Worm (Caenorhabditis elegans) whole organism, L4 larva: ENCODE data around the gene B0410.1.

ENCODE experiments used
- T20F7.1 ChIP-seq: fragments of 200-800 bp; sonication (Bioruptor generic); optimal IDR thresholded peaks from 2 replicates; lab custom pipeline; 2018; ENCODE audit warnings: mild to moderate bottlenecking, missing genetic modification characterization, missing compliant biosample characterization
- ZK337.2 ChIP-seq: fragments of 200-800 bp; sonication (Bioruptor generic); IDR thresholded peaks from 2 replicates; pipeline ENCODE4 v1.3.6; 2022; ENCODE audit warnings: missing genetic modification reagents, missing genetic modification characterization, missing compliant biosample characterization
- arid-1 ChIP-seq: fragments of 200-800 bp; sonication (Bioruptor generic); conservative IDR thresholded peaks from 2 replicates; pipeline ENCODE4 v1.3.6; 2022; ENCODE audit warnings: missing genetic modification reagents, missing genetic modification characterization, missing compliant biosample characterization
- ceh-28 ChIP-seq: fragments of 150-350 bp; optimal IDR thresholded peaks from 2 replicates; lab custom pipeline; 2014; ENCODE audit warnings: missing biosample characterization, missing genetic modification reagents, missing genetic modification characterization
- ceh-44 ChIP-seq: fragments of 200-800 bp; sonication (Bioruptor generic); IDR thresholded peaks from 2 replicates; pipeline ENCODE4 v1.3.6; 2022; ENCODE audit warnings: missing genetic modification reagents, missing genetic modification characterization, missing compliant biosample characterization
- ceh-62 ChIP-seq: sonication (generic microtip); optimal IDR thresholded peaks from 2 replicates; lab custom pipeline; 2017; ENCODE audit warnings: missing biosample characterization, missing genetic modification characterization
- daf-12 ChIP-seq: fragments of 150-350 bp; optimal IDR thresholded peaks from 2 replicates; lab custom pipeline; 2014; ENCODE audit warnings: missing biosample characterization, missing genetic modification reagents, missing genetic modification characterization
- egl-43 ChIP-seq: fragments of 200-800 bp; sonication (Bioruptor generic); IDR thresholded peaks from 2 replicates; pipeline ENCODE4 v1.3.6; 2022; ENCODE audit warnings: missing genetic modification reagents, missing genetic modification characterization, missing compliant biosample characterization
- gei-8 ChIP-seq: fragments of 200-800 bp; sonication (Bioruptor generic); optimal IDR thresholded peaks from 2 replicates; lab custom pipeline; 2018; ENCODE audit warnings: mild to moderate bottlenecking, missing genetic modification characterization, missing compliant biosample characterization
- hif-1 ChIP-seq, 2 experiments: sonication (generic microtip); optimal IDR thresholded peaks; 2 replicates each; lab custom pipeline; 2016 to 2017; ENCODE audit warnings: missing compliant biosample characterization in 2 of 2, missing genetic modification characterization in 2 of 2, missing genetic modification reagents in 2 of 2, missing genotype in 2 of 2, mild to moderate bottlenecking in 1 of 2
- hlh-30 ChIP-seq: sonication (generic microtip); optimal IDR thresholded peaks from 2 replicates; lab custom pipeline; 2017; ENCODE audit warnings: antibody characterized with exemption, mild to moderate bottlenecking, missing genetic modification characterization, missing compliant biosample characterization; ENCODE audit not compliant: insufficient read depth
- lim-7 ChIP-seq: fragments of 200-800 bp; sonication (Bioruptor generic); IDR thresholded peaks from 2 replicates; pipeline ENCODE4 v1.3.6; 2022; ENCODE audit warnings: missing genetic modification characterization, missing compliant biosample characterization
- lin-29 ChIP-seq: fragments of 200-800 bp; sonication (Bioruptor generic); IDR thresholded peaks from 2 replicates; pipeline ENCODE4 v1.3.6; 2022; ENCODE audit warnings: missing genetic modification reagents, missing genetic modification characterization, missing compliant biosample characterization
- lin-39 ChIP-seq: fragments of 150-350 bp; optimal IDR thresholded peaks from 2 replicates; lab custom pipeline; 2014; ENCODE audit warnings: missing biosample characterization, missing genetic modification reagents, missing genetic modification characterization
- madf-9 ChIP-seq: fragments of 200-800 bp; sonication (Bioruptor generic); conservative IDR thresholded peaks from 2 replicates; pipeline ENCODE4 v1.3.6; 2022; ENCODE audit warnings: missing genetic modification reagents, missing genetic modification characterization, missing compliant biosample characterization
- mdl-1 ChIP-seq, 2 experiments: fragments of 150-350 bp in 1 of 2; sonication (generic microtip) in 1 of 2; optimal IDR thresholded peaks; 2 replicates each; lab custom pipeline; 2014 to 2017; ENCODE audit warnings: missing biosample characterization in 2 of 2, missing genetic modification characterization in 2 of 2
- mxl-2 ChIP-seq: fragments of 200-800 bp; sonication (Bioruptor generic); conservative IDR thresholded peaks from 2 replicates; pipeline ENCODE4 v1.3.6; 2022; ENCODE audit warnings: missing genetic modification reagents, missing genetic modification characterization, missing compliant biosample characterization
- nhr-237 ChIP-seq: sonication (generic microtip); optimal IDR thresholded peaks from 2 replicates; lab custom pipeline; 2017; ENCODE audit warnings: missing biosample characterization, missing genetic modification characterization
- nhr-25 ChIP-seq: sonication (generic microtip); optimal IDR thresholded peaks from 2 replicates; lab custom pipeline; 2017; ENCODE audit warnings: missing genetic modification characterization, mild to moderate bottlenecking, missing compliant biosample characterization, antibody characterized with exemption, moderate library complexity, borderline replicate concordance; ENCODE audit not compliant: insufficient read depth
- nhr-48 ChIP-seq: sonication (generic microtip); optimal IDR thresholded peaks from 2 replicates; lab custom pipeline; 2016; ENCODE audit warnings: mild to moderate bottlenecking, missing genetic modification characterization, missing compliant biosample characterization
- pqm-1 ChIP-seq: sonication (generic microtip); optimal IDR thresholded peaks from 2 replicates; lab custom pipeline; 2017; ENCODE audit warnings: missing biosample characterization, missing genetic modification characterization
- rbr-2 ChIP-seq: sonication (generic microtip); optimal IDR thresholded peaks from 2 replicates; lab custom pipeline; 2016; ENCODE audit warnings: missing genotype, missing genetic modification characterization, missing compliant biosample characterization
- snpc-4 ChIP-seq: fragments of 150-350 bp; optimal IDR thresholded peaks from 2 replicates; lab custom pipeline; 2014; ENCODE audit warnings: missing biosample characterization, missing genetic modification characterization
- unc-130 ChIP-seq: sonication (generic microtip); optimal IDR thresholded peaks from 2 replicates; lab custom pipeline; 2016; ENCODE audit warnings: missing genetic modification reagents, missing genetic modification characterization, missing compliant biosample characterization
- unc-39 ChIP-seq: sonication (generic microtip); optimal IDR thresholded peaks from 2 replicates; lab custom pipeline; 2017; ENCODE audit warnings: missing biosample characterization, missing genetic modification characterization
- unc-62 ChIP-seq, 3 experiments: fragments of 150-350 bp in 1 of 3; sonication (generic microtip); optimal IDR thresholded peaks in 2 of 3; peaks in 1 of 3; 1 replicate in 1 of 3; 2 replicates in 2 of 3; lab custom pipeline; 2014 to 2017; ENCODE audit warnings: missing biosample characterization in 3 of 3, missing genetic modification characterization in 3 of 3, missing genetic modification reagents in 3 of 3, missing genotype in 1 of 3
- vab-7 ChIP-seq: fragments of 200-800 bp; sonication (Bioruptor generic); IDR thresholded peaks from 2 replicates; pipeline ENCODE4 v1.3.6; 2022; ENCODE audit warnings: missing genetic modification reagents, missing genetic modification characterization, missing compliant biosample characterization
- zag-1 ChIP-seq: fragments of 150-350 bp; optimal IDR thresholded peaks from 2 replicates; lab custom pipeline; 2014; ENCODE audit warnings: missing biosample characterization, missing genetic modification characterization
- zip-2 ChIP-seq: fragments of 150-350 bp; optimal IDR thresholded peaks from 2 replicates; lab custom pipeline; 2014; ENCODE audit warnings: missing biosample characterization, missing genetic modification characterization

The B0410.1 gene

ce11 chrX:2907296-2907873, 13.0 kb downstream of the B0410.1 start (continued):
- no peak for TF ChIP-seq arid-1 (GFP tag; lab: Robert Waterston, UW)
- no peak for TF ChIP-seq lin-29 (GFP tag; lab: Robert Waterston, UW)
- TF ChIP-seq unc-39 (tag; lab: Kevin White, UChicago): no peak
- TF ChIP-seq nhr-48: no peak
- TF ChIP-seq madf-9: no peak
- TF ChIP-seq zag-1 (tag; lab: Kevin White, UChicago): no peak
- no peak for TF ChIP-seq vab-7 (GFP tag; lab: Robert Waterston, UW)
- no peak for TF ChIP-seq hif-1 (tag; optimal IDR thresholded peaks at IDR 0.05; lab: Kevin White, UChicago)
- TF ChIP-seq lim-7 (GFP tag; lab: Robert Waterston, UW): no peak
- TF ChIP-seq zip-2 (tag; lab: Kevin White, UChicago): no peak
- TF ChIP-seq nhr-237: no peak
- no peak for TF ChIP-seq hlh-30
- 0 out of 2 replicates have a peak, but pooled peaks have one; percentile 19 for TF ChIP-seq ZK337.2 (GFP tag; lab: Robert Waterston, UW)
- TF ChIP-seq lin-39: no peak
- peak in 1 of 2 experiments; percentile 10 for TF ChIP-seq mdl-1 (tag; optimal IDR thresholded peaks at IDR 0.05; lab: Kevin White, UChicago)
- TF ChIP-seq ceh-28 (tag; lab: Kevin White, UChicago): no peak
- no peak for TF ChIP-seq snpc-4 (tag; lab: Kevin White, UChicago)
- TF ChIP-seq T20F7.1 (GFP tag; lab: Kevin White, UChicago): no peak
- TF ChIP-seq unc-62 (GFP tag; optimal IDR thresholded peaks at IDR 0.05 in 1 of 2; lab: Kevin White, UChicago): peak in 1 of 2 experiments; percentile 54
- no peak for TF ChIP-seq unc-62 (tag; optimal IDR thresholded peaks at IDR 0.05; lab: Kevin White, UChicago)

ce11 chrX:2909227-2909626, 14.9 kb downstream of the B0410.1 start, which contains the start of gene nmy-1:
Gene nmy-1, plus strand, starts transcription at chrX:2909527.
- TF ChIP-seq ceh-44 (GFP tag; lab: Robert Waterston, UW) (no peak), egl-43 (0 out of 2 replicates have a peak, but pooled peaks have one; percentile 9)
- TF ChIP-seq, all 104 proteins: peak for 1

ce11 chrX:2912689-2913088, 18.3 kb downstream of the B0410.1 start:
- peak in 1 of 2 experiments; percentile 91 for TF ChIP-seq unc-62 (GFP tag; optimal IDR thresholded peaks at IDR 0.05 in 1 of 2; lab: Kevin White, UChicago)
- TF ChIP-seq unc-62 (tag; optimal IDR thresholded peaks at IDR 0.05; lab: Kevin White, UChicago): no peak
- TF ChIP-seq gei-8 (GFP tag; lab: Kevin White, UChicago): no peak

ce11 chrX:2919488-2919887, 25.1 kb downstream of the B0410.1 start:
- TF ChIP-seq unc-130 (GFP tag; lab: Kevin White, UChicago) (no peak), rbr-2 (tag; lab: Kevin White, UChicago) (no peak)
- TF ChIP-seq, all 104 proteins: peak for 0

DNA sequence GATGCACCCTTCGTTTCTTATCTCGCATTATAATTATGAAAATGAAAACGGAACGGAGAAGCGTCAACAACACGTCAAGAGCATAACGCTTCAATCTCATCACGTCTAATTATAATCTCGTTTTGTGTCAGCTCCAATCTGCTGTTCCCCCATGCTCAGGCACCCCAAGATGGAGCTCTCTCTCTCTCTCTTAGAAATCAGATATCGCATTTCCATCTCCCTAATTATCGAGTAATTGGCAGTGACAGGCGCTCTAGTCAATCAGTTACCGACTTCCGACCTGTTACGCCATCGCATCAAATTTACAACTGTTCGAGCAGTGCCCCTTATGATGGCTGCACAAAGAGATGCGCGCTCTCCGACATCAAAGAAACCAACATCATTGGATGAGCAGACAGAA, 26.1 kb downstream of the B0410.1 start:
- TF ChIP-seq ceh-62 (tag; lab: Kevin White, UChicago): no peak
- TF ChIP-seq unc-62 (GFP tag; optimal IDR thresholded peaks at IDR 0.05 in 1 of 2; lab: Kevin White, UChicago): peak in 1 of 2 experiments; percentile 33
- no peak for TF ChIP-seq unc-62 (tag; optimal IDR thresholded peaks at IDR 0.05; lab: Kevin White, UChicago)
- TF ChIP-seq mxl-2 (GFP tag; lab: Robert Waterston, UW): no peak

DNA sequence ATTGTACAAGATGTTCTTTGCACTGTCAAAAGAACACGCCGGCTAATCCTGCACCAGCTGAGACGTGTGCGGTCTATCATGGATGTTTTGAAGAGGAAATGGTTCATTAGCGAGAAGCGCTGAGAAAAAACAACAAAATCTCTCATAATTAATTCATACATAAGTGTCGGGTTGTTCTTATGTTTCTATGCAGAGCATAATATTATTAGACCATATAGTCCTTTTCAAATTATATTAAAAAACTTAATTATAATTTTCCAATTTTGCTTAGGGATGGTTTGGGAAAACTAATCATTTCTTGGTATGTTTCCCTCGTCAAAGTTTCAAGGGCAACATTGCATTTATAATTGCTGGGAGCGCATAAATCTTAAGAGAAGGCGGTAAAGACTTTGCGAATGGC, 27.4 kb downstream of the B0410.1 start:
- TF ChIP-seq pqm-1 (tag; lab: Kevin White, UChicago): no peak
- TF ChIP-seq daf-12: no peak
- no peak for TF ChIP-seq nhr-25 (tag; lab: Kevin White, UChicago)
